Fruit fly (Drosophila melanogaster) whole organism, embryonic: ENCODE measurements around the gene CG32483.
A peak's percentile ranks its signal among the peaks of the same experiment; 100 is the strongest.

Experiments used
- CG10209 ChIP-seq: fragments of 200-800 bp; sonication (Bioruptor generic); optimal IDR thresholded peaks from 3 replicates; lab custom pipeline; 2017; ENCODE audit warnings: missing biosample characterization, mild to moderate bottlenecking, missing genetic modification characterization, missing genetic modification reagents
- CG10267 ChIP-seq: fragments of 200-800 bp; sonication (Bioruptor generic); optimal IDR thresholded peaks from 2 replicates; lab custom pipeline; 2018; ENCODE audit warnings: missing biosample characterization, mild to moderate bottlenecking, missing genetic modification characterization, moderate library complexity
- CG12104 ChIP-seq: fragments of 200-800 bp; sonication (Bioruptor generic); optimal IDR thresholded peaks from 3 replicates; lab custom pipeline; 2016; ENCODE audit warnings: missing biosample characterization, missing genetic modification characterization
- CG12391 ChIP-seq: fragments of 200-800 bp; sonication (Bioruptor generic); optimal IDR thresholded peaks from 3 replicates; lab custom pipeline; 2018; ENCODE audit warnings: missing biosample characterization, mild to moderate bottlenecking, missing genetic modification characterization, moderate library complexity
- CG12769 ChIP-seq: fragments of 200-800 bp; sonication (Bioruptor generic); optimal IDR thresholded peaks from 2 replicates; lab custom pipeline; 2019; ENCODE audit warnings: missing biosample characterization, mild to moderate bottlenecking, missing genetic modification characterization, moderate library complexity
- CG17385 ChIP-seq: fragments of 200-800 bp; sonication (Bioruptor generic); optimal IDR thresholded peaks from 3 replicates; lab custom pipeline; 2018; ENCODE audit warnings: missing biosample characterization, mild to moderate bottlenecking, missing genetic modification characterization
- CG18262 ChIP-seq: fragments of 200-800 bp; optimal IDR thresholded peaks from 3 replicates; lab custom pipeline; 2019; ENCODE audit warnings: missing biosample characterization, mild to moderate bottlenecking, missing genetic modification characterization, moderate library complexity
- CG30431 ChIP-seq: fragments of 200-800 bp; sonication (Bioruptor generic); optimal IDR thresholded peaks from 2 replicates; lab custom pipeline; 2017; ENCODE audit warnings: missing biosample characterization, missing genetic modification characterization
- CG4328 ChIP-seq: fragments of 200-800 bp; sonication (Bioruptor generic); optimal IDR thresholded peaks from 3 replicates; lab custom pipeline; 2017; ENCODE audit warnings: missing biosample characterization, missing genetic modification reagents, missing genetic modification characterization
- CG4404 ChIP-seq: fragments of 200-800 bp; sonication (Bioruptor generic); IDR thresholded peaks from 2 replicates; pipeline ENCODE4 v1.3.6; 2022; ENCODE audit warnings: missing biosample characterization, missing genetic modification characterization
- CG4707 ChIP-seq: fragments of 200-800 bp; sonication (Bioruptor generic); optimal IDR thresholded peaks from 2 replicates; lab custom pipeline; 2018; ENCODE audit warnings: missing biosample characterization, mild to moderate bottlenecking, missing genetic modification characterization, moderate library complexity
- CG4820 ChIP-seq: fragments of 200-800 bp; sonication (Bioruptor generic); optimal IDR thresholded peaks from 3 replicates; lab custom pipeline; 2016; ENCODE audit warnings: missing biosample characterization, missing genetic modification characterization
- CG6654 ChIP-seq: fragments of 200-800 bp; sonication (Bioruptor generic); optimal IDR thresholded peaks from 2 replicates; lab custom pipeline; 2017; ENCODE audit warnings: missing biosample characterization, mild to moderate bottlenecking, missing genetic modification characterization
- CG9817 ChIP-seq: fragments of 200-800 bp; sonication (Bioruptor generic); optimal IDR thresholded peaks from 2 replicates; lab custom pipeline; 2018; ENCODE audit warnings: missing biosample characterization, mild to moderate bottlenecking, missing genetic modification characterization, moderate library complexity
- Chrac-16 ChIP-seq: fragments of 200-800 bp; sonication (Bioruptor generic); optimal IDR thresholded peaks from 3 replicates; lab custom pipeline; 2016; ENCODE audit warnings: missing biosample characterization, missing genetic modification characterization
- CoRest ChIP-seq: fragments of 200-800 bp; sonication (Bioruptor generic); optimal IDR thresholded peaks from 3 replicates; lab custom pipeline; 2018; ENCODE audit warnings: missing biosample characterization, mild to moderate bottlenecking, missing genetic modification characterization, moderate library complexity
- Dek ChIP-seq: fragments of 200-800 bp; sonication (Bioruptor generic); optimal IDR thresholded peaks from 3 replicates; lab custom pipeline; 2019; ENCODE audit warnings: missing biosample characterization, mild to moderate bottlenecking, missing genetic modification characterization, moderate library complexity
- Fer1 ChIP-seq: fragments of 200-800 bp; sonication (Bioruptor generic); optimal IDR thresholded peaks from 2 replicates; lab custom pipeline; 2017; ENCODE audit warnings: missing biosample characterization, mild to moderate bottlenecking, missing genetic modification characterization
- Hr51 ChIP-seq, 2 experiments: fragments of 200-800 bp; sonication (Bioruptor generic); optimal IDR thresholded peaks; 2 replicates in 1 of 2; 3 replicates in 1 of 2; lab custom pipeline; 2016 to 2018; ENCODE audit warnings: missing biosample characterization in 2 of 2, missing genetic modification characterization in 2 of 2, mild to moderate bottlenecking in 1 of 2, moderate library complexity in 1 of 2
- Hsf ChIP-seq: fragments of 200-800 bp; sonication (Bioruptor generic); optimal IDR thresholded peaks from 3 replicates; lab custom pipeline; 2016; ENCODE audit warnings: missing biosample characterization, missing genetic modification characterization
- Mad ChIP-seq: fragments of 200-800 bp; sonication (Bioruptor generic); optimal IDR thresholded peaks from 2 replicates; lab custom pipeline; 2016; ENCODE audit warnings: missing biosample characterization, missing genetic modification characterization
- NK7.1 ChIP-seq: fragments of 200-800 bp; sonication (Bioruptor generic); optimal IDR thresholded peaks from 3 replicates; lab custom pipeline; 2016; ENCODE audit warnings: missing biosample characterization, missing genetic modification characterization
- Poxn ChIP-seq: fragments of 200-800 bp; sonication (Bioruptor generic); IDR thresholded peaks from 2 replicates; pipeline ENCODE4 v1.3.6; 2022; ENCODE audit warnings: missing biosample characterization, missing genetic modification characterization
- Side ChIP-seq: fragments of 200-800 bp; sonication (Bioruptor generic); optimal IDR thresholded peaks from 2 replicates; lab custom pipeline; 2016; ENCODE audit warnings: missing biosample characterization, missing genetic modification characterization
- Sox100B ChIP-seq: fragments of 200-800 bp; sonication (Bioruptor generic); optimal IDR thresholded peaks from 3 replicates; lab custom pipeline; 2018; ENCODE audit warnings: missing biosample characterization, mild to moderate bottlenecking, missing genetic modification characterization
- Xbp1 ChIP-seq: fragments of 200-800 bp; sonication (Bioruptor generic); optimal IDR thresholded peaks from 3 replicates; lab custom pipeline; 2016; ENCODE audit warnings: missing biosample characterization, mild to moderate bottlenecking, missing genetic modification characterization
- az2 ChIP-seq: fragments of 200-800 bp; sonication (Bioruptor generic); optimal IDR thresholded peaks from 3 replicates; lab custom pipeline; 2016; ENCODE audit warnings: missing biosample characterization, missing genetic modification characterization
- chif ChIP-seq, 2 experiments: fragments of 200-800 bp; sonication (Bioruptor generic); optimal IDR thresholded peaks; 3 replicates each; lab custom pipeline; 2016; ENCODE audit warnings: missing biosample characterization in 2 of 2, missing genetic modification characterization in 2 of 2
- crp ChIP-seq, 2 experiments: fragments of 200-800 bp; sonication (Bioruptor generic); optimal IDR thresholded peaks; 2 replicates in 1 of 2; 3 replicates in 1 of 2; lab custom pipeline; 2017; ENCODE audit warnings: missing biosample characterization in 2 of 2, missing genetic modification characterization in 2 of 2, mild to moderate bottlenecking in 1 of 2, moderate library complexity in 1 of 2
- dysf ChIP-seq: fragments of 200-800 bp; sonication (Bioruptor generic); IDR thresholded peaks from 3 replicates; pipeline ENCODE4 v1.3.6; 2022; ENCODE audit warnings: missing biosample characterization, missing genetic modification characterization
- esg ChIP-seq: fragments of 200-800 bp; sonication (Bioruptor generic); conservative IDR thresholded peaks from 2 replicates; pipeline ENCODE4 v1.3.6; 2022; ENCODE audit warnings: missing biosample characterization, missing genetic modification characterization
- fd96Cb ChIP-seq: fragments of 200-800 bp; sonication (Bioruptor generic); optimal IDR thresholded peaks from 2 replicates; lab custom pipeline; 2018; ENCODE audit warnings: missing biosample characterization, mild to moderate bottlenecking, missing genetic modification characterization, moderate library complexity
- klu ChIP-seq: fragments of 200-800 bp; sonication (Bioruptor generic); IDR thresholded peaks from 2 replicates; pipeline ENCODE4 v1.3.6; 2022; ENCODE audit warnings: missing biosample characterization, missing genetic modification characterization
- lab ChIP-seq: fragments of 200-800 bp; sonication (Bioruptor generic); optimal IDR thresholded peaks from 3 replicates; lab custom pipeline; 2017; ENCODE audit warnings: missing biosample characterization, missing genetic modification characterization, mild to moderate bottlenecking, moderate library complexity, missing genetic modification reagents
- lola ChIP-seq, 3 experiments: fragments of >200 bp in 2 of 3; fragments of 200-800 bp in 1 of 3; sonication (Bioruptor generic) in 1 of 3; optimal IDR thresholded peaks; 2 replicates each; lab custom pipeline; 2017 to 2019; ENCODE audit warnings: missing biosample characterization in 3 of 3, missing genetic modification characterization in 3 of 3, mild to moderate bottlenecking in 1 of 3, moderate library complexity in 1 of 3
- p53 ChIP-seq: fragments of 200-800 bp; sonication (Bioruptor generic); optimal IDR thresholded peaks from 2 replicates; lab custom pipeline; 2016; ENCODE audit warnings: missing biosample characterization, missing genetic modification characterization
- phol ChIP-seq: fragments of 200-800 bp; sonication (Bioruptor generic); optimal IDR thresholded peaks from 3 replicates; lab custom pipeline; 2018; ENCODE audit warnings: missing biosample characterization, mild to moderate bottlenecking, missing genetic modification characterization, moderate library complexity
- pros ChIP-seq: fragments of 200-800 bp; sonication (Bioruptor generic); optimal IDR thresholded peaks from 3 replicates; lab custom pipeline; 2019; ENCODE audit warnings: missing biosample characterization, mild to moderate bottlenecking, missing genetic modification characterization, moderate library complexity
- run ChIP-seq: fragments of 200-800 bp; sonication (Bioruptor generic); optimal IDR thresholded peaks from 3 replicates; lab custom pipeline; 2018; ENCODE audit warnings: missing biosample characterization, mild to moderate bottlenecking, missing genetic modification characterization
- sna ChIP-seq: fragments of 200-800 bp; sonication (Bioruptor generic); IDR thresholded peaks from 2 replicates; pipeline ENCODE4 v1.3.6; 2022; ENCODE audit warnings: missing biosample characterization, missing genetic modification characterization; ENCODE audit not compliant: partially characterized antibody
- so ChIP-seq: fragments of 200-800 bp; sonication (Bioruptor generic); IDR thresholded peaks from 3 replicates; pipeline ENCODE4 v1.3.6; 2022; ENCODE audit warnings: missing biosample characterization, missing genetic modification characterization
- stc ChIP-seq: fragments of 200-800 bp; sonication (Bioruptor generic); IDR thresholded peaks from 2 replicates; pipeline ENCODE4 v1.3.6; 2022; ENCODE audit warnings: missing biosample characterization, missing genetic modification characterization
- twi ChIP-seq: fragments of 200-800 bp; optimal IDR thresholded peaks from 2 replicates; lab custom pipeline; 2019; ENCODE audit warnings: missing biosample characterization, mild to moderate bottlenecking, missing genetic modification characterization, moderate library complexity
- unpg ChIP-seq: fragments of 200-800 bp; sonication (Bioruptor generic); optimal IDR thresholded peaks from 3 replicates; lab custom pipeline; 2018; ENCODE audit warnings: missing biosample characterization, mild to moderate bottlenecking, missing genetic modification characterization, moderate library complexity

Gene CG32483

dm6 chr3L:700160-700917 is 10.5 kb upstream of the CG32483 start (continued):
- TF ChIP-seq unpg (GFP tag; lab: Kevin White, UChicago) (peak; percentile 86), Fer1 (GFP tag; lab: Kevin White, UChicago) (peak; percentile 72), CG18262 (tag; lab: Kevin White, UChicago) (peak; percentile 70)

- TF ChIP-seq so (GFP tag; lab: Robert Waterston, UW) = no peak
- TF ChIP-seq CG9817 (tag; lab: Kevin White, UChicago) = peak; percentile 31
- no peak for TF ChIP-seq CG6654
- peak; percentile 34 for TF ChIP-seq Xbp1 (GFP tag; lab: Kevin White, UChicago)
- TF ChIP-seq CG4404 = no peak
- peak; percentile 22 for TF ChIP-seq fd96Cb (tag; lab: Kevin White, UChicago)
- TF ChIP-seq CG4707 (GFP tag; lab: Kevin White, UChicago) = no peak
- TF ChIP-seq crp (GFP tag; optimal IDR thresholded peaks at IDR 0.05; lab: Kevin White, UChicago) = peak in 1 of 2 experiments; percentile 6
- peak in 1 of 2 experiments; percentile 64 for TF ChIP-seq Hr51 (GFP tag; optimal IDR thresholded peaks at IDR 0.05; lab: Kevin White, UChicago)
- TF ChIP-seq Mad (GFP tag; lab: Kevin White, UChicago) = peak; percentile 38
- TF ChIP-seq CG18262 (tag; lab: Kevin White, UChicago) = peak; percentile 61
- no peak for TF ChIP-seq run (tag; lab: Kevin White, UChicago)
- TF ChIP-seq Dek = peak; percentile 7
- TF ChIP-seq twi (tag; lab: Kevin White, UChicago) = peak; percentile 15
- no peak for TF ChIP-seq NK7.1 (GFP tag; lab: Kevin White, UChicago)
- peak; percentile 69 for TF ChIP-seq CG12391
- TF ChIP-seq phol (tag; lab: Kevin White, UChicago) = peak; percentile 53
- peak; percentile 27 to 43 for TF ChIP-seq chif (GFP tag; optimal IDR thresholded peaks at IDR 0.05; lab: Kevin White, UChicago)
- TF ChIP-seq CG4820 = peak; percentile 30
- TF ChIP-seq CoRest (tag; lab: Kevin White, UChicago) = peak; percentile 59
- peak in 1 of 3 experiments; percentile 68 for TF ChIP-seq lola (GFP tag; optimal IDR thresholded peaks at IDR 0.05; lab: Kevin White, UChicago)
- TF ChIP-seq pros (GFP tag; lab: Kevin White, UChicago) = peak; percentile 96
- peak; percentile 43; the same call in 1 of the 2 replicates for TF ChIP-seq klu (GFP tag; lab: Robert Waterston, UW)
- peak; percentile 29; the same call in 1 of the 2 replicates for TF ChIP-seq esg (GFP tag; lab: Robert Waterston, UW)
- TF ChIP-seq Chrac-16 (GFP tag; lab: Kevin White, UChicago) = peak; percentile 59
- TF ChIP-seq CG10209 (GFP tag; lab: Kevin White, UChicago) = peak; percentile 97
- TF ChIP-seq CG10267 = peak; percentile 17
- peak; percentile 80 for TF ChIP-seq CG12769
- peak; percentile 54 for TF ChIP-seq az2 (GFP tag; lab: Kevin White, UChicago)
- TF ChIP-seq Poxn = no peak
- peak; percentile 8 for TF ChIP-seq lab (GFP tag; lab: Kevin White, UChicago)
- TF ChIP-seq CG4328 (GFP tag; lab: Kevin White, UChicago) = peak; percentile 24
- TF ChIP-seq Sox100B (GFP tag; lab: Kevin White, UChicago) = peak; percentile 52
- TF ChIP-seq stc (GFP tag; lab: Robert Waterston, UW) = peak; percentile 28; the same call in 1 of the 2 replicates
- TF ChIP-seq sna (GFP tag; lab: Robert Waterston, UW) = no peak
- peak; percentile 35 for TF ChIP-seq CG17385 (GFP tag; lab: Kevin White, UChicago)
- TF ChIP-seq dysf (GFP tag; lab: Robert Waterston, UW) = peak; percentile 48; the same call in 2 of the 3 replicates
- TF ChIP-seq p53 = no peak
- peak; percentile 14 for TF ChIP-seq CG30431 (GFP tag; lab: Kevin White, UChicago)
- no peak for TF ChIP-seq Side (GFP tag; lab: Kevin White, UChicago)
- TF ChIP-seq Hsf (GFP tag; lab: Kevin White, UChicago) = peak; percentile 55
- TF ChIP-seq CG12104 (GFP tag; lab: Kevin White, UChicago) = peak; percentile 13
Observed at dm6 chr3L:699368-700150, 9.7 kb upstream of the CG32483 start.
